Worm (Caenorhabditis elegans) whole organism, L1 larva: Measurements from ENCODE around the gene ncx-3.

Experiments used
- blmp-1 ChIP-seq: fragments of 150-350 bp; optimal IDR thresholded peaks from 2 replicates; lab custom pipeline; 2014; ENCODE audit warnings: missing biosample characterization, missing genetic modification characterization
- ceh-82 ChIP-seq, 3 experiments: fragments of 150-350 bp in 1 of 3; sonication (generic microtip) in 2 of 3; optimal IDR thresholded peaks; 2 replicates each; lab custom pipeline; 2014 to 2017; ENCODE audit warnings: missing biosample characterization in 3 of 3, missing genetic modification characterization in 3 of 3
- dpl-1 ChIP-seq, 3 experiments: fragments of 150-350 bp in 2 of 3; sonication (generic microtip) in 1 of 3; optimal IDR thresholded peaks; 2 replicates each; lab custom pipeline; 2014 to 2017; ENCODE audit warnings: missing biosample characterization in 3 of 3, missing genetic modification characterization in 3 of 3, missing genetic modification reagents in 3 of 3
- hlh-17 ChIP-seq: fragments of 200-800 bp; sonication (Bioruptor generic); optimal IDR thresholded peaks from 2 replicates; lab custom pipeline; 2018; ENCODE audit warnings: missing genetic modification characterization, mild to moderate bottlenecking, missing compliant biosample characterization, moderate library complexity, borderline replicate concordance
- lin-15B ChIP-seq: fragments of 150-350 bp; sonication (generic microtip); optimal IDR thresholded peaks from 3 replicates; lab custom pipeline; 2014; ENCODE audit warnings: missing biosample characterization, missing genetic modification characterization
- lin-39 ChIP-seq: fragments of 150-350 bp; optimal IDR thresholded peaks from 2 replicates; lab custom pipeline; 2014; ENCODE audit warnings: missing biosample characterization, missing genetic modification reagents, missing genetic modification characterization
- nhr-12 ChIP-seq: sonication (generic microtip); optimal IDR thresholded peaks from 2 replicates; lab custom pipeline; 2017; ENCODE audit warnings: missing biosample characterization, missing genetic modification characterization
- nhr-28 ChIP-seq: fragments of 150-350 bp; optimal IDR thresholded peaks from 2 replicates; lab custom pipeline; 2014; ENCODE audit warnings: missing biosample characterization, missing genetic modification characterization
- unc-130 ChIP-seq: fragments of 150-350 bp; optimal IDR thresholded peaks from 2 replicates; lab custom pipeline; 2017; ENCODE audit warnings: missing biosample characterization, missing genetic modification characterization, inconsistent platforms
- ztf-4 ChIP-seq: fragments of 150-350 bp; optimal IDR thresholded peaks from 2 replicates; lab custom pipeline; 2014; ENCODE audit warnings: missing biosample characterization, missing genetic modification characterization

DNA sequence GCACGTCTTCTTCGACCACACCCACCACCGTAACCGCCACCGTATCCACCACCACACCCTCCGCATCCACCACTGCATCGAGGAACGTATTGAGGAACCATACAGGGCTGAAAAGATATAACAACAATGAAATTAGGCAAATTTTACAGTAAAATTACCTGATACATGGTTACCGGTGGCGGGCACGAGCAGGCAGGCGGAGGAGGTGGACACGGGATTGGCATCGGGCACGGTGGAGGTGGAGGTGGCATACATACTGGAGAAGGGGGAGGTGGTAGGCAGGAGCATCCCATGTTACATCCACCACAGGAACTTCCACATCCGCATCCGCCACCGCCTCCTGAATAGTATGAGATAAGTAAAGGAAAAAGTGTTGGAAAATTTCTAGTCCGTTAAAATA lies 18.0 kb upstream of the ncx-3 start:
- no peak for TF ChIP-seq nhr-28 (tag; lab: Kevin White, UChicago)
- no peak for TF ChIP-seq unc-130 (tag; lab: Kevin White, UChicago)
- no peak for TF ChIP-seq dpl-1 (GFP tag; optimal IDR thresholded peaks at IDR 0.05; lab: Kevin White, UChicago)
- no peak for TF ChIP-seq ztf-4 (tag; lab: Kevin White, UChicago)
- no peak for TF ChIP-seq lin-39 (tag; lab: Kevin White, UChicago)
- no peak for TF ChIP-seq blmp-1 (tag; lab: Kevin White, UChicago)
- no peak for TF ChIP-seq ceh-82 (tag; optimal IDR thresholded peaks at IDR 0.05; lab: Kevin White, UChicago)
- TF ChIP-seq hlh-17 (GFP tag; lab: Kevin White, UChicago) = no peak
- TF ChIP-seq lin-15B (tag; lab: Kevin White, UChicago) = no peak
- no peak for TF ChIP-seq nhr-12 (tag; lab: Kevin White, UChicago)
